Worm (Caenorhabditis elegans): ENCODE measurements around the gene swt-7.

DNA sequence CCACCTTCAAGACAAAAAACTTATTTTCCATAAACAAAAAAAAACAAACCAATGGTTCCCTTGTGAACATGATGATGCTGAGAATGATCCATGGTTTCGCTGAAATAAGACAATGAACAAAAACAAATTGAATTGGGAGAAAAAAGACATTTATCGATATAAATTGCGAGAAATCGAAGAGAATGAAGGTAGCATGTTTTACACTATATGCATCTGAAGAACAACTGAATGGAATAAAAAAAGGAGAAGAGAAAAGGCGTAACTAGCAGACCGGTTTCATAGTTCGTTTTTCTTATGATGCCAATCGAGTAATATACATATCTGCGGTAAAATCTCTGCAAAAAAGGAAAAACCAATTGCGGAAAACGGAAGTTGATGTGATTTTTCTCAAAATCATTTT, 38.8 kb upstream of the swt-7 start, which contains the start of gene Y58A7A.1:
- TF ChIP-seq snpc-4 (tag; optimal IDR thresholded peaks at IDR 0.05) (no peak), ceh-16 (tag; optimal IDR thresholded peaks at IDR 0.05) (no peak), elt-3 (tag; optimal IDR thresholded peaks at IDR 0.05) (no peak), fos-1 (tag; optimal IDR thresholded peaks at IDR 0.05) (no peak), egl-27 (tag; optimal IDR thresholded peaks at IDR 0.05) (no peak), C34F6.9 (tag; optimal IDR thresholded peaks at IDR 0.05) (no peak), zag-1 (tag; optimal IDR thresholded peaks at IDR 0.05) (no peak)
